Worm (Caenorhabditis elegans): Measurements from ENCODE around the gene srd-12.

- TF ChIP-seq lim-6 (tag; optimal IDR thresholded peaks at IDR 0.05) (no peak), sdc-2 (tag; optimal IDR thresholded peaks at IDR 0.05) (no peak), ceh-9 (tag; optimal IDR thresholded peaks at IDR 0.05) (no peak), pha-4 (tag; optimal IDR thresholded peaks at IDR 0.05) (no peak), tbx-2 (tag; optimal IDR thresholded peaks at IDR 0.05) (no peak), hlh-15 (tag; optimal IDR thresholded peaks at IDR 0.05) (no peak)
Measured at ce11 chrIV:5587964-5588860, 41.8 kb downstream of the srd-12 start.
